Fruit fly (Drosophila melanogaster) whole organism, embryonic: Measurements from ENCODE around the gene CG31800.

ENCODE experiments used
- Ada2b ChIP-seq: fragments of 200-800 bp; sonication (Bioruptor generic); IDR thresholded peaks from 2 replicates; pipeline ENCODE4 v1.3.6; 2022; ENCODE audit warnings: missing biosample characterization, missing genetic modification characterization
- CG10147 ChIP-seq: fragments of 200-800 bp; sonication (Bioruptor generic); optimal IDR thresholded peaks from 2 replicates; lab custom pipeline; 2019; ENCODE audit warnings: missing biosample characterization, mild to moderate bottlenecking, missing genetic modification characterization, moderate library complexity
- CG11695 ChIP-seq: fragments of 200-800 bp; sonication (Bioruptor generic); IDR thresholded peaks from 3 replicates; pipeline ENCODE4 v1.3.6; 2022; ENCODE audit warnings: missing biosample characterization, missing genetic modification characterization
- CG12104 ChIP-seq: fragments of 200-800 bp; sonication (Bioruptor generic); optimal IDR thresholded peaks from 3 replicates; lab custom pipeline; 2016; ENCODE audit warnings: missing biosample characterization, missing genetic modification characterization
- CG12236 ChIP-seq: fragments of 200-800 bp; sonication (Bioruptor generic); optimal IDR thresholded peaks from 2 replicates; lab custom pipeline; 2016; ENCODE audit warnings: missing biosample characterization, missing genetic modification characterization
- CG13894 ChIP-seq: fragments of 200-800 bp; sonication (Bioruptor generic); optimal IDR thresholded peaks from 3 replicates; lab custom pipeline; 2018; ENCODE audit warnings: missing biosample characterization, mild to moderate bottlenecking, missing genetic modification characterization, moderate library complexity
- CG16779 ChIP-seq: fragments of 200-800 bp; sonication (Bioruptor generic); IDR thresholded peaks from 2 replicates; pipeline ENCODE4 v1.3.6; 2022; ENCODE audit warnings: missing biosample characterization, missing genetic modification characterization
- CG16813 ChIP-seq: fragments of 200-800 bp; sonication (Bioruptor generic); IDR thresholded peaks from 3 replicates; pipeline ENCODE4 v1.3.6; 2022; ENCODE audit warnings: missing biosample characterization, missing genetic modification characterization; ENCODE audit not compliant: partially characterized antibody
- CG17385 ChIP-seq: fragments of 200-800 bp; sonication (Bioruptor generic); optimal IDR thresholded peaks from 3 replicates; lab custom pipeline; 2018; ENCODE audit warnings: missing biosample characterization, mild to moderate bottlenecking, missing genetic modification characterization
- CG2129 ChIP-seq: fragments of 200-800 bp; sonication (Bioruptor generic); IDR thresholded peaks from 2 replicates; pipeline ENCODE4 v1.3.6; 2022; ENCODE audit warnings: missing biosample characterization, missing genetic modification characterization; ENCODE audit not compliant: partially characterized antibody
- CG2875 ChIP-seq: fragments of 200-800 bp; sonication (Bioruptor generic); optimal IDR thresholded peaks from 2 replicates; lab custom pipeline; 2017; ENCODE audit warnings: missing biosample characterization, mild to moderate bottlenecking, missing genetic modification characterization, missing genetic modification reagents
- CG2889 ChIP-seq: fragments of 200-800 bp; sonication (Bioruptor generic); IDR thresholded peaks from 3 replicates; pipeline ENCODE4 v1.3.6; 2022; ENCODE audit warnings: missing biosample characterization, missing genetic modification characterization
- CG31224 ChIP-seq: fragments of 200-800 bp; sonication (Bioruptor generic); IDR thresholded peaks from 2 replicates; pipeline ENCODE4 v1.3.6; 2022; ENCODE audit warnings: missing biosample characterization, missing genetic modification characterization
- CG31365 ChIP-seq: fragments of 200-800 bp; sonication (Bioruptor generic); optimal IDR thresholded peaks from 2 replicates; lab custom pipeline; 2018; ENCODE audit warnings: missing biosample characterization, mild to moderate bottlenecking, missing genetic modification characterization
- CG32767 ChIP-seq: fragments of 200-800 bp; sonication (Bioruptor generic); IDR thresholded peaks from 2 replicates; pipeline ENCODE4 v1.3.6; 2022; ENCODE audit warnings: missing biosample characterization, missing genetic modification characterization
- CG34224 ChIP-seq: fragments of 200-800 bp; sonication (Bioruptor generic); IDR thresholded peaks from 3 replicates; pipeline ENCODE4 v1.3.6; 2022; ENCODE audit warnings: missing biosample characterization, missing genetic modification characterization; ENCODE audit not compliant: partially characterized antibody
- CG4360 ChIP-seq: fragments of 200-800 bp; sonication (Bioruptor generic); IDR thresholded peaks from 2 replicates; pipeline ENCODE4 v1.3.6; 2022; ENCODE audit warnings: missing biosample characterization, missing genetic modification characterization
- CG4854 ChIP-seq: fragments of 200-800 bp; sonication (Bioruptor generic); optimal IDR thresholded peaks from 2 replicates; lab custom pipeline; 2016; ENCODE audit warnings: missing biosample characterization, missing genetic modification characterization, inconsistent platforms
- CG6765 ChIP-seq: fragments of 200-800 bp; sonication (Bioruptor generic); optimal IDR thresholded peaks from 3 replicates; lab custom pipeline; 2017; ENCODE audit warnings: missing biosample characterization, mild to moderate bottlenecking, missing genetic modification characterization
- CG7786 ChIP-seq: fragments of 200-800 bp; sonication (Bioruptor generic); optimal IDR thresholded peaks from 2 replicates; lab custom pipeline; 2016; ENCODE audit warnings: missing biosample characterization, missing genetic modification characterization
- CG7928 ChIP-seq: fragments of 200-800 bp; sonication (Bioruptor generic); optimal IDR thresholded peaks from 2 replicates; lab custom pipeline; 2017; ENCODE audit warnings: missing biosample characterization, mild to moderate bottlenecking, missing genetic modification characterization
- CG8089 ChIP-seq: fragments of 200-800 bp; sonication (Bioruptor generic); optimal IDR thresholded peaks from 3 replicates; lab custom pipeline; 2016; ENCODE audit warnings: missing biosample characterization, missing genetic modification characterization
- CG9215 ChIP-seq: fragments of 200-800 bp; sonication (Bioruptor generic); IDR thresholded peaks from 2 replicates; pipeline ENCODE4 v1.3.6; 2022; ENCODE audit warnings: missing biosample characterization, missing genetic modification characterization
- CoRest ChIP-seq: fragments of 200-800 bp; sonication (Bioruptor generic); optimal IDR thresholded peaks from 3 replicates; lab custom pipeline; 2018; ENCODE audit warnings: missing biosample characterization, mild to moderate bottlenecking, missing genetic modification characterization, moderate library complexity
- Dref ChIP-seq: fragments of 200-800 bp; sonication (Bioruptor generic); IDR thresholded peaks from 2 replicates; pipeline ENCODE4 v1.3.6; 2022; ENCODE audit warnings: missing biosample characterization, missing genetic modification characterization
- Ets97D ChIP-seq: fragments of 200-800 bp; sonication (Bioruptor generic); optimal IDR thresholded peaks from 3 replicates; lab custom pipeline; 2016; ENCODE audit warnings: missing biosample characterization, missing genetic modification characterization
- Fer3 ChIP-seq: fragments of 200-800 bp; sonication (Bioruptor generic); optimal IDR thresholded peaks from 2 replicates; lab custom pipeline; 2018; ENCODE audit warnings: missing biosample characterization, mild to moderate bottlenecking, missing genetic modification characterization, moderate library complexity
- Gsc ChIP-seq: fragments of 200-800 bp; sonication (Bioruptor generic); IDR thresholded peaks from 2 replicates; pipeline ENCODE4 v1.3.6; 2022; ENCODE audit warnings: missing biosample characterization, missing genetic modification characterization
- H15 ChIP-seq: fragments of 200-800 bp; sonication (Bioruptor generic); IDR thresholded peaks from 3 replicates; pipeline ENCODE4 v1.3.6; 2022; ENCODE audit warnings: missing biosample characterization, missing genetic modification characterization
- Hey ChIP-seq: fragments of 200-800 bp; sonication (Bioruptor generic); optimal IDR thresholded peaks from 3 replicates; lab custom pipeline; 2018; ENCODE audit warnings: missing biosample characterization, mild to moderate bottlenecking, missing genetic modification characterization
- NfI ChIP-seq: fragments of 200-800 bp; sonication (Bioruptor generic); optimal IDR thresholded peaks from 3 replicates; lab custom pipeline; 2018; ENCODE audit warnings: missing biosample characterization, mild to moderate bottlenecking, missing genetic modification characterization, moderate library complexity
- Opbp ChIP-seq: fragments of 200-800 bp; sonication (Bioruptor generic); IDR thresholded peaks from 3 replicates; pipeline ENCODE4 v1.3.6; 2022; ENCODE audit warnings: missing biosample characterization, missing genetic modification characterization; ENCODE audit not compliant: partially characterized antibody
- Optix ChIP-seq: fragments of 200-800 bp; sonication (Bioruptor generic); IDR thresholded peaks from 3 replicates; pipeline ENCODE4 v1.3.6; 2022; ENCODE audit warnings: missing biosample characterization, missing genetic modification characterization
- Rfx ChIP-seq: fragments of 200-800 bp; sonication (Bioruptor generic); IDR thresholded peaks from 2 replicates; pipeline ENCODE4 v1.3.6; 2022; ENCODE audit warnings: missing biosample characterization, missing genetic modification characterization
- Scr ChIP-seq: fragments of 200-800 bp; sonication (Bioruptor generic); IDR thresholded peaks from 2 replicates; pipeline ENCODE4 v1.3.6; 2022; ENCODE audit warnings: missing biosample characterization, missing genetic modification characterization; ENCODE audit not compliant: partially characterized antibody
- Six4 ChIP-seq: fragments of 200-800 bp; sonication (Bioruptor generic); optimal IDR thresholded peaks from 2 replicates; lab custom pipeline; 2016; ENCODE audit warnings: missing biosample characterization, missing genetic modification characterization
- Sox100B ChIP-seq: fragments of 200-800 bp; sonication (Bioruptor generic); optimal IDR thresholded peaks from 3 replicates; lab custom pipeline; 2018; ENCODE audit warnings: missing biosample characterization, mild to moderate bottlenecking, missing genetic modification characterization
- Sry-β ChIP-seq: fragments of 200-800 bp; sonication (Bioruptor generic); optimal IDR thresholded peaks from 2 replicates; lab custom pipeline; 2018; ENCODE audit warnings: missing biosample characterization, mild to moderate bottlenecking, missing genetic modification characterization, moderate library complexity
- bbx ChIP-seq: fragments of 200-800 bp; sonication (Bioruptor generic); IDR thresholded peaks from 2 replicates; pipeline ENCODE4 v1.3.6; 2022; ENCODE audit warnings: missing biosample characterization, missing genetic modification characterization; ENCODE audit not compliant: partially characterized antibody
- chm ChIP-seq: fragments of 200-800 bp; sonication (Bioruptor generic); IDR thresholded peaks from 2 replicates; pipeline ENCODE4 v1.3.6; 2022; ENCODE audit warnings: missing biosample characterization, missing genetic modification characterization
- ci ChIP-seq: fragments of 200-800 bp; sonication (Bioruptor generic); IDR thresholded peaks from 3 replicates; pipeline ENCODE4 v1.3.6; 2022; ENCODE audit warnings: missing biosample characterization, missing genetic modification characterization
- crp ChIP-seq, 2 experiments: fragments of 200-800 bp; sonication (Bioruptor generic); optimal IDR thresholded peaks; 2 replicates in 1 of 2; 3 replicates in 1 of 2; lab custom pipeline; 2017; ENCODE audit warnings: missing biosample characterization in 2 of 2, missing genetic modification characterization in 2 of 2, mild to moderate bottlenecking in 1 of 2, moderate library complexity in 1 of 2
- ftz-f1 ChIP-seq: fragments of 200-800 bp; sonication (Bioruptor generic); optimal IDR thresholded peaks from 2 replicates; lab custom pipeline; 2016; ENCODE audit warnings: missing biosample characterization, missing genetic modification characterization
- lola ChIP-seq, 3 experiments: fragments of >200 bp in 2 of 3; fragments of 200-800 bp in 1 of 3; sonication (Bioruptor generic) in 1 of 3; optimal IDR thresholded peaks; 2 replicates each; lab custom pipeline; 2017 to 2019; ENCODE audit warnings: missing biosample characterization in 3 of 3, missing genetic modification characterization in 3 of 3, mild to moderate bottlenecking in 1 of 3, moderate library complexity in 1 of 3
- odd ChIP-seq: fragments of 200-800 bp; sonication (Bioruptor generic); optimal IDR thresholded peaks from 2 replicates; lab custom pipeline; 2017; ENCODE audit warnings: missing biosample characterization, mild to moderate bottlenecking, missing genetic modification characterization
- slbo ChIP-seq: fragments of 200-800 bp; sonication (Bioruptor generic); IDR thresholded peaks from 2 replicates; pipeline ENCODE4 v1.3.6; 2022; ENCODE audit warnings: missing biosample characterization, missing genetic modification characterization
- so ChIP-seq: fragments of 200-800 bp; sonication (Bioruptor generic); IDR thresholded peaks from 3 replicates; pipeline ENCODE4 v1.3.6; 2022; ENCODE audit warnings: missing biosample characterization, missing genetic modification characterization
- wdn ChIP-seq: fragments of 200-800 bp; sonication (Bioruptor generic); IDR thresholded peaks from 2 replicates; pipeline ENCODE4 v1.3.6; 2022; ENCODE audit warnings: missing biosample characterization, missing genetic modification characterization
- zf30C ChIP-seq: fragments of 200-800 bp; sonication (Bioruptor generic); optimal IDR thresholded peaks from 3 replicates; lab custom pipeline; 2018; ENCODE audit warnings: missing biosample characterization, mild to moderate bottlenecking, missing genetic modification characterization

CG31800 gene

DNA sequence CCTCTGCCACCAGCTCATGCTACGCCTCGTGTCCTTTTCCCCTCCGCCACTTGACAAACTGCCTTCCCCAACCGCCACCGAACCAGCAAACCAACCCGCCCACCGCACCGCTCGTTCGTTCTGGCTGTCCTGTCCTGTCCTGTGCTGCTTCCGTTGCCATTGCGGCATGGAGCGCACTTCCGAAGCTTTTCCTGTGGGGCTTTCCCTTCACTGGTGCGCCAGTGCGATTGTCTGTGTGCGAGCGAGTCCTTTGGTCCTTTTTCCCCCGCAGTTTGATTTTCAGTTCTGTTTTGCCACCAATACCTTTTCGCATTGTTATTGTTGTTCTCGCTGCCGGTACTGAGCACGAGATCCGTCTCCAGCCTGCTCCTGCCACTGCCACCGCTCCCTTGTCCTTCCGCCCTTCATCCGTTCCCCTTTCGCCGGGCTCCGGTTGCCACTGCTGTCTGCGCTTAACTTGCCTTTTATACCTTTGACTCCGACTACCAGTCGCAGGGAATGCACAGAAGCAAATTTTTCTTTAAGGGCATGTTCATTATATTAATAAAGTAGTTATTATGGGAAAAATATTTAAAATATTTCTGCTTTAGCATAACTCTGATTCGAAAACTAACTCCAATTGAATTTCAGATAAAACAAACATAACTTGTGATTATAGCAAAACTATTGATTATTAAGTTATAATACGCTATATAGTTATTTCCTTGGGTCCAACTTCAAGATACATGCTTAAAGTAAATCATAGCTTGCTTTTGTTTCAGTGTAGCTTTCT lies 10.2 kb downstream of the CG31800 start (continued):
- peak; percentile 28 for TF ChIP-seq CG13894
- no peak for TF ChIP-seq CG16813
- no peak for TF ChIP-seq CG34224 (GFP tag; lab: Robert Waterston, UW)
- TF ChIP-seq CG9215 (GFP tag; lab: Robert Waterston, UW): peak; percentile 46; the same call in 1 of the 2 replicates
- no peak for TF ChIP-seq CG2129
- TF ChIP-seq CG12104 (GFP tag; lab: Kevin White, UChicago): peak; percentile 33
- no peak for TF ChIP-seq CG4360 (GFP tag; lab: Robert Waterston, UW)
- peak; percentile 51 for TF ChIP-seq zf30C (GFP tag; lab: Kevin White, UChicago)
- peak in 1 of 2 experiments; percentile 15 for TF ChIP-seq crp (GFP tag; optimal IDR thresholded peaks at IDR 0.05; lab: Kevin White, UChicago)
- peak; percentile 66 for TF ChIP-seq CG11695 (GFP tag; lab: Robert Waterston, UW)
- TF ChIP-seq H15: no peak
- peak; percentile 39; the same call in 1 of the 2 replicates for TF ChIP-seq Ada2b (GFP tag; lab: Robert Waterston, UW)
- peak; percentile 60; the same call in 1 of the 3 replicates for TF ChIP-seq so (GFP tag; lab: Robert Waterston, UW)
- TF ChIP-seq CG31365 (tag; lab: Kevin White, UChicago): no peak
- 0 out of 2 replicates have a peak, but pooled peaks have one; percentile 16 for TF ChIP-seq chm (GFP tag; lab: Robert Waterston, UW)
- no peak for TF ChIP-seq ftz-f1 (GFP tag; lab: Kevin White, UChicago)
- no peak for TF ChIP-seq CG12236 (GFP tag; lab: Kevin White, UChicago)
- TF ChIP-seq wdn (GFP tag; lab: Robert Waterston, UW): no peak
- peak; percentile 71 for TF ChIP-seq NfI (GFP tag; lab: Kevin White, UChicago)
- TF ChIP-seq CG17385 (GFP tag; lab: Kevin White, UChicago): peak; percentile 76
- peak; percentile 34; the same call in 1 of the 2 replicates for TF ChIP-seq Rfx (GFP tag; lab: Robert Waterston, UW)
- TF ChIP-seq Optix (GFP tag; lab: Robert Waterston, UW): no peak
- TF ChIP-seq odd (GFP tag; lab: Kevin White, UChicago): peak; percentile 58
- TF ChIP-seq lola (GFP tag; optimal IDR thresholded peaks at IDR 0.05; lab: Kevin White, UChicago): peak in 1 of 3 experiments; percentile 33
- no peak for TF ChIP-seq Dref
- TF ChIP-seq CG4854 (GFP tag; lab: Kevin White, UChicago): no peak
- no peak for TF ChIP-seq Ets97D (GFP tag; lab: Kevin White, UChicago)
- peak; percentile 34 for TF ChIP-seq CG2875 (GFP tag; lab: Kevin White, UChicago)
- peak; percentile 27 for TF ChIP-seq CG7928
- peak; percentile 70 for TF ChIP-seq CG6765 (GFP tag; lab: Kevin White, UChicago)
- no peak for TF ChIP-seq CG7786 (GFP tag; lab: Kevin White, UChicago)
- TF ChIP-seq ci: no peak
- TF ChIP-seq CG10147 (GFP tag; lab: Kevin White, UChicago): peak; percentile 76
- TF ChIP-seq CG31224 (GFP tag; lab: Robert Waterston, UW): no peak
- TF ChIP-seq Sry-β (GFP tag; lab: Kevin White, UChicago): no peak
- TF ChIP-seq Gsc (GFP tag; lab: Robert Waterston, UW): no peak
- TF ChIP-seq CG2889 (GFP tag; lab: Robert Waterston, UW): no peak
- peak; percentile 77 for TF ChIP-seq Fer3 (tag; lab: Kevin White, UChicago)
- no peak for TF ChIP-seq CG16779 (GFP tag; lab: Robert Waterston, UW)
- peak; percentile 78 for TF ChIP-seq Sox100B (GFP tag; lab: Kevin White, UChicago)
- TF ChIP-seq CG32767 (GFP tag; lab: Robert Waterston, UW): no peak
- peak; percentile 67 for TF ChIP-seq slbo (GFP tag; lab: Robert Waterston, UW)
- TF ChIP-seq bbx (GFP tag; lab: Robert Waterston, UW): no peak
- TF ChIP-seq CoRest: peak; percentile 86
- no peak for TF ChIP-seq CG8089 (GFP tag; lab: Kevin White, UChicago)
- no peak for TF ChIP-seq Opbp (GFP tag; lab: Robert Waterston, UW)
- no peak for TF ChIP-seq Six4 (GFP tag; lab: Kevin White, UChicago)
- TF ChIP-seq Scr (GFP tag; lab: Robert Waterston, UW): no peak
- peak; percentile 80 for TF ChIP-seq Hey
